Worm (Caenorhabditis elegans) whole organism, L3 larva: ENCODE results near the gene dib-1.

Source experiments
- ceh-82 ChIP-seq: fragments of 150-350 bp; optimal IDR thresholded peaks from 2 replicates; lab custom pipeline; 2014; ENCODE audit warnings: missing biosample characterization, missing genetic modification characterization
- lin-15B ChIP-seq: fragments of 150-350 bp; optimal IDR thresholded peaks from 2 replicates; lab custom pipeline; 2014; ENCODE audit warnings: missing biosample characterization, missing genetic modification characterization
- lin-39 ChIP-seq: fragments of 150-350 bp; optimal IDR thresholded peaks from 2 replicates; lab custom pipeline; 2018; ENCODE audit warnings: missing biosample characterization, missing genetic modification reagents, missing genetic modification characterization
- nhr-237 ChIP-seq: fragments of 150-350 bp; optimal IDR thresholded peaks from 2 replicates; lab custom pipeline; 2014; ENCODE audit warnings: missing biosample characterization, missing genetic modification characterization
- nhr-76 ChIP-seq: fragments of 150-350 bp; sonication (generic microtip); optimal IDR thresholded peaks from 5 replicates; lab custom pipeline; 2014; ENCODE audit warnings: missing biosample characterization, missing genetic modification characterization
- ztf-11 ChIP-seq: fragments of 150-350 bp; optimal IDR thresholded peaks from 2 replicates; lab custom pipeline; 2014; ENCODE audit warnings: missing biosample characterization, missing genetic modification characterization
- ztf-4 ChIP-seq: fragments of 150-350 bp; optimal IDR thresholded peaks from 2 replicates; lab custom pipeline; 2014; ENCODE audit warnings: missing biosample characterization, missing genetic modification characterization

ce11 chrIV:2850586-2850985 lies 40.1 kb upstream of the dib-1 start, which contains the start of gene clec-85:
- TF ChIP-seq nhr-76 (no peak), ztf-4 (tag; lab: Kevin White, UChicago) (no peak), nhr-237 (tag; lab: Kevin White, UChicago) (no peak), lin-15B (tag; lab: Kevin White, UChicago) (no peak), ztf-11 (tag; lab: Kevin White, UChicago) (no peak), lin-39 (tag; lab: Kevin White, UChicago) (no peak), ceh-82 (no peak)
